Worm (Caenorhabditis elegans): ENCODE data around the gene spp-9.

Gene spp-9

DNA sequence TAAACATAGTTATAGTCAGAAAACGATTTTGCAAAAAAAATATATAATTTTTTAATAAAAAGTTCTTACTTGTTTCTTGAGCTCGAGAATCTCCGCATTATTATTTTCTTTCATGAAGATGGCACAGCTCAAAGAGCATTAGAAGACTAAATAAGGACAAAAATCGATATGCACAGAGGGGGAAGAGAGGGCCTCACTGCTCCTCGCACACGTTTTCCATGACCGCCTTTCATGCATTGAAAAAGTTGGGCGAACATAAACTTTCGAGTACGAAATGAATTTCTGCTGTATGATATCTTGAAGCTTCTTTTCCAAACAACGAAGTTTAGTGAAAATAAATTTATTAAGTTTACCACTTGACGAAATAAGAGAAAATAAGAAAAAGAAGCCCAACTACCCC is 23.6 kb downstream of the spp-9 start, which contains the start of gene ccdc-149:
TSS of gene ccdc-149 (minus strand) at position 221 of the 400 bp plus-strand sequence.
- TF ChIP-seq mab-9 (GFP tag; IDR thresholded peaks at IDR 0.05) = no peak
- TF ChIP-seq mef-2 (tag; optimal IDR thresholded peaks at IDR 0.05) = no peak
- TF ChIP-seq elt-2 (tag; optimal IDR thresholded peaks at IDR 0.05) = no peak
- TF ChIP-seq Y116A8C.19 (tag; optimal IDR thresholded peaks at IDR 0.05; ENCODE audit: borderline replicate concordance) = no peak
- no peak for TF ChIP-seq C34B4.2 (tag; optimal IDR thresholded peaks at IDR 0.05)
- TF ChIP-seq ama-1 (optimal IDR thresholded peaks at IDR 0.05) = no peak
- no peak for TF ChIP-seq xbp-1 (tag; optimal IDR thresholded peaks at IDR 0.05)
- no peak for TF ChIP-seq egl-27 (tag; optimal IDR thresholded peaks at IDR 0.05)
- TF ChIP-seq nhr-84 (tag; optimal IDR thresholded peaks at IDR 0.05) = no peak
- TF ChIP-seq lin-15B (tag; optimal IDR thresholded peaks at IDR 0.05) = no peak
- TF ChIP-seq aly-2 (tag; optimal IDR thresholded peaks at IDR 0.05) = no peak
- no peak for TF ChIP-seq fkh-10 (GFP tag; optimal IDR thresholded peaks at IDR 0.05)
- no peak for TF ChIP-seq zip-4 (GFP tag; optimal IDR thresholded peaks at IDR 0.05)
- no peak for TF ChIP-seq mep-1 (tag; optimal IDR thresholded peaks at IDR 0.05)
- no peak for TF ChIP-seq ces-1 (GFP tag; optimal IDR thresholded peaks at IDR 0.05)

DNA sequence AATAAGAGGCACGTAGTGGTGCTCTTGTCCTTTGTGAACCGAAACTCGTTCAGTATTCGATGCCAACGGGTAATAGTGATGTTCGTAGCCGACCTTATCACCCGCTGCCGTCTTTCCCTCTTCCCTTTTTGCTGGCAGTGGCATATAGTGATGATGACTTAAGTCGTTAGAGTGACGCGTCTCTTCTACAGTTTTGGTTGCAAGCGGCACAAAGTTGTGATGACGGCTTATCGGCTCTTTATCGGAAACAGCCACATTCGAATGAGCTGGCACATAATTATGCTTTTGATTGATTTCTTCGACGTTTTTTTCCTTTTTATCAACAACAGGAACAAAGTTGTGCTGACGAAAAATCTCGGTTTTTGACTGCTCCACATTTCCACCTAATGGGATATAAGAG is 27.8 kb downstream of the spp-9 start:
- peak in 1 of 2 experiments; percentile 0 for TF ChIP-seq mdl-1 (tag; optimal IDR thresholded peaks at IDR 0.05)
- peak; percentile 94 for TF ChIP-seq elt-2 (tag; optimal IDR thresholded peaks at IDR 0.05)
- TF ChIP-seq lin-14 (GFP tag; optimal IDR thresholded peaks at IDR 0.05) = peak; percentile 26
- TF ChIP-seq xbp-1 (tag; optimal IDR thresholded peaks at IDR 0.05) = no peak
- TF ChIP-seq nhr-90 (tag; optimal IDR thresholded peaks at IDR 0.05; ENCODE audit: poor library complexity) = peak; percentile 11
- no peak for TF ChIP-seq rnt-1 (tag; optimal IDR thresholded peaks at IDR 0.05)
- TF ChIP-seq tbx-2 (tag; optimal IDR thresholded peaks at IDR 0.05) = no peak
- TF ChIP-seq jun-1 (tag; optimal IDR thresholded peaks at IDR 0.05) = peak; percentile 27
- TF ChIP-seq ces-1 (GFP tag; optimal IDR thresholded peaks at IDR 0.05) = no peak
- TF ChIP-seq pqm-1 (tag; optimal IDR thresholded peaks at IDR 0.05) = peak; percentile 36
- TF ChIP-seq ets-5 (GFP tag; IDR thresholded peaks at IDR 0.05) = no peak
- no peak for TF ChIP-seq aly-2 (tag; optimal IDR thresholded peaks at IDR 0.05)
- TF ChIP-seq tlp-1 (tag; optimal IDR thresholded peaks at IDR 0.05) = no peak
- TF ChIP-seq C16A3.4 (tag; optimal IDR thresholded peaks at IDR 0.05) = no peak
- no peak for TF ChIP-seq snu-23 (GFP tag; optimal IDR thresholded peaks at IDR 0.05)
- peak in 1 of 2 experiments; percentile 26 for TF ChIP-seq lin-35 (GFP tag; optimal IDR thresholded peaks at IDR 0.05)

DNA sequence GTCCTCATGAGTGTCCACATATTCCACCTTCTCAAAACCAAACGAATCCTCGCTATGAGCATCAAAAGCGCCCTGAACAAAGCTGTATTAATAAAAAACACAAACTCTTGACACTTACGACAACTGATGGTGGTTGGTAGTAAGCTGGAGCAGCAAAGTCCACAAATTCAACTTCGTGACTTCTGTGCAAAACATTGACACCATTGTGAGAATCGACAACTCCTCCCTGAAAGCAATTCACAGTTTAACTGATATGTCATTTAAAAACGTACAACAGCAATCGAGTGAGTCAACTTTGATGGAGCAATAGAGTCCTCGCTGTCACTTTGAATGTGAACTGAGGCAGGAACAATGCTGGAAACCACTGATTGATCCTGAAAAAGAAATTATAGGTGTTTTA is 29.8 kb downstream of the spp-9 start:
- TF ChIP-seq lin-13 (GFP tag; optimal IDR thresholded peaks at IDR 0.05) = no peak
- no peak for TF ChIP-seq C34B4.2 (tag; optimal IDR thresholded peaks at IDR 0.05)
- no peak for TF ChIP-seq isw-1 (GFP tag; IDR thresholded peaks at IDR 0.05)
- TF ChIP-seq tlp-1 (tag; optimal IDR thresholded peaks at IDR 0.05) = no peak
- no peak for TF ChIP-seq ets-5 (GFP tag; IDR thresholded peaks at IDR 0.05)

DNA sequence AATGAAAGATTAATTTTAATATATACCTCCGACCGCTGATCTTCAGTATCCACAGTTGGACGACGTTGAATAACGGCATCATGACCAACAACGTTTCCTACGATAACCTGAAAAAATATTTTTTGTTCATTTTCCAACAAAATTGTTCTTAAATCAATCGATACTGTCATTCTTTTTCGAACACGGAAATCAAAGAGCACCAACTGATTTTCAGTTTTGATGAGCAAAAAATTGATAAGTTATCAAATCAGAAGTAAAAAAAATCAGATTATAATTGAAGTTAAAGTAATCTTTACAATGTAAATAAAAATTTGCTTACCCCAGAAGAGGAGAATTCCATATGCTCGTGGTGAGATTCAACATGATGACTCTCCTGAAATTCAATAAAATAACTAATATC is 30.8 kb downstream of the spp-9 start:
- TF ChIP-seq unc-30 (tag; optimal IDR thresholded peaks at IDR 0.05) (no peak), fkh-8 (tag; optimal IDR thresholded peaks at IDR 0.05) (no peak), mab-9 (GFP tag; IDR thresholded peaks at IDR 0.05) (no peak), mep-1 (tag; optimal IDR thresholded peaks at IDR 0.05) (no peak), ets-5 (GFP tag; IDR thresholded peaks at IDR 0.05) (no peak), snu-23 (GFP tag; optimal IDR thresholded peaks at IDR 0.05) (no peak), aha-1 (tag; optimal IDR thresholded peaks at IDR 0.05) (no peak)

DNA sequence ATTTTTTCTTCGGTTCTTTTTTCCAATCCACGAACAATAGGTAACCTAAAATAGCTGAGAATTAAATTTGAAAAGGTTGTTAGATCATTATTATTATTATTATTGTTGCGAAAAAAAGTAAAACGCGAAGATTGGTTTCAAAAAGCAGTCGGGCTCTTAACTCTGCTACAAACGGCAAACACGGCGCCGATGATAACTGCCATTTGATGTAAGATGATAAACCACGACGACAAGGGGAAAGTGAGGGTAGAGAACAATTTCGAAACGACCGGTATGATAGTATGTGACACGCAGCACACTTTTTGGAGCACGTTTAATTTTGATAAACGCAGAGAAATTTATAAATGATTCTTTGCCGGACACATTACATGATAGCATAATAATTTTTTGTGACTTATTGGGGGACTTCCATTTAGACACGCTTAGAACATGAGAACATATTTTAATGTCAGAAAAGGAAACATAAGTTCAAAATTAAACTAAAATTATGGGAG is 31.5 kb downstream of the spp-9 start, which contains the start of gene hpo-34:
TSS of gene hpo-34 (minus strand) at position 51 of the 494 bp plus-strand sequence.
- TF ChIP-seq elt-2 (tag; optimal IDR thresholded peaks at IDR 0.05) (peak; percentile 85), nhr-237 (tag; optimal IDR thresholded peaks at IDR 0.05) (no peak), nhr-19 (GFP tag; conservative IDR thresholded peaks at IDR 0.05) (no peak), tlp-1 (tag; optimal IDR thresholded peaks at IDR 0.05) (no peak), xbp-1 (tag; optimal IDR thresholded peaks at IDR 0.05) (no peak), C16A3.4 (tag; optimal IDR thresholded peaks at IDR 0.05) (no peak), rnt-1 (tag; optimal IDR thresholded peaks at IDR 0.05) (no peak), efl-1 (optimal IDR thresholded peaks at IDR 0.05) (no peak), efl-1 (GFP tag; optimal IDR thresholded peaks at IDR 0.05 in 1 of 2) (no peak), pqm-1 (tag; optimal IDR thresholded peaks at IDR 0.05) (no peak), ceh-63 (GFP tag; optimal IDR thresholded peaks at IDR 0.05) (no peak), unc-62 (GFP tag; optimal IDR thresholded peaks at IDR 0.05) (no peak), lin-14 (GFP tag; optimal IDR thresholded peaks at IDR 0.05) (peak; percentile 19), nhr-84 (tag; optimal IDR thresholded peaks at IDR 0.05) (no peak), mdl-1 (tag; optimal IDR thresholded peaks at IDR 0.05) (peak in 1 of 2 experiments; percentile 16), pag-3 (tag; optimal IDR thresholded peaks at IDR 0.05; ENCODE audit: borderline replicate concordance, insufficient read depth) (no peak), nhr-71 (tag; optimal IDR thresholded peaks at IDR 0.05) (peak; percentile 16), nhr-90 (tag; optimal IDR thresholded peaks at IDR 0.05; ENCODE audit: poor library complexity) (peak; percentile 3), unc-130 (tag; optimal IDR thresholded peaks at IDR 0.05) (no peak), lin-35 (GFP tag; optimal IDR thresholded peaks at IDR 0.05) (peak in 1 of 2 experiments; percentile 38), mef-2 (tag; optimal IDR thresholded peaks at IDR 0.05) (no peak), mep-1 (tag; optimal IDR thresholded peaks at IDR 0.05) (no peak), efl-3 (GFP tag; optimal IDR thresholded peaks at IDR 0.05) (no peak), aha-1 (tag; optimal IDR thresholded peaks at IDR 0.05) (no peak)
